Worm (Caenorhabditis elegans): ENCODE results near the gene tars-1.

The tars-1 gene

ce11 chrII:11642025-11642424 lies 53.4 kb downstream of the tars-1 start:
- peak; percentile 23 for TF ChIP-seq fos-1 (tag; optimal IDR thresholded peaks at IDR 0.05)
- TF ChIP-seq efl-1 (optimal IDR thresholded peaks at IDR 0.05), result no peak
- peak in 1 of 2 experiments; percentile 92 for TF ChIP-seq efl-1 (GFP tag; optimal IDR thresholded peaks at IDR 0.05 in 1 of 2)
- peak; percentile 71 for TF ChIP-seq lin-14 (GFP tag; optimal IDR thresholded peaks at IDR 0.05)
- TF ChIP-seq ceh-82 (tag; optimal IDR thresholded peaks at IDR 0.05), result no peak
- peak in 1 of 2 experiments; percentile 61 for TF ChIP-seq lin-35 (GFP tag; optimal IDR thresholded peaks at IDR 0.05)
- peak; percentile 80 for TF ChIP-seq tbx-2 (tag; optimal IDR thresholded peaks at IDR 0.05)
- TF ChIP-seq elt-3 (tag; optimal IDR thresholded peaks at IDR 0.05), result peak in 3 of 6 experiments; percentile 26 to 60 (median 59)
- peak; percentile 59 for TF ChIP-seq snu-23 (GFP tag; optimal IDR thresholded peaks at IDR 0.05)
- TF ChIP-seq nhr-47 (tag; optimal IDR thresholded peaks at IDR 0.05), result peak; percentile 56
- peak; percentile 79 for TF ChIP-seq nhr-90 (tag; optimal IDR thresholded peaks at IDR 0.05; ENCODE audit: poor library complexity)
- no peak for TF ChIP-seq nhr-12 (tag; optimal IDR thresholded peaks at IDR 0.05)
- TF ChIP-seq grh-1 (GFP tag; IDR thresholded peaks at IDR 0.05), result peak; percentile 59
- peak; percentile 97 for TF ChIP-seq nhr-85 (tag)
- no peak for TF ChIP-seq unc-98 (GFP tag; IDR thresholded peaks at IDR 0.05)
- peak; percentile 82 for TF ChIP-seq nhr-71 (tag; optimal IDR thresholded peaks at IDR 0.05)
- TF ChIP-seq dsc-1 (tag; optimal IDR thresholded peaks at IDR 0.05), result no peak
- no peak for TF ChIP-seq Y116A8C.19 (tag; optimal IDR thresholded peaks at IDR 0.05; ENCODE audit: borderline replicate concordance)
- peak in 1 of 2 experiments; percentile 73 for TF ChIP-seq mdl-1 (tag; optimal IDR thresholded peaks at IDR 0.05)
- peak; percentile 84 for TF ChIP-seq blmp-1 (tag; optimal IDR thresholded peaks at IDR 0.05)
- no peak for TF ChIP-seq lin-15B (tag; optimal IDR thresholded peaks at IDR 0.05)
- no peak for TF ChIP-seq fkh-4 (tag; optimal IDR thresholded peaks at IDR 0.05; ENCODE audit: borderline replicate concordance)
- peak; percentile 39 to 85 for TF ChIP-seq lsy-2 (tag; optimal IDR thresholded peaks at IDR 0.05)
- TF ChIP-seq isw-1 (GFP tag; IDR thresholded peaks at IDR 0.05), result no peak
- TF ChIP-seq nhr-19 (GFP tag; conservative IDR thresholded peaks at IDR 0.05), result peak; percentile 49
- TF ChIP-seq dpl-1 (GFP tag; optimal IDR thresholded peaks at IDR 0.05), result peak in 1 of 3 experiments; percentile 2
- TF ChIP-seq unc-62 (GFP tag; optimal IDR thresholded peaks at IDR 0.05), result peak; percentile 3
- peak; percentile 57 for TF ChIP-seq unc-130 (tag; optimal IDR thresholded peaks at IDR 0.05)
- TF ChIP-seq nhr-20 (tag; optimal IDR thresholded peaks at IDR 0.05), result peak; percentile 81
- no peak for TF ChIP-seq aly-2 (tag; optimal IDR thresholded peaks at IDR 0.05)
